Worm (Caenorhabditis elegans) whole organism, late embryonic: ENCODE results near the gene rpi-2.

Experiments used
- C38D4.7 ChIP-seq: fragments of 200-800 bp; sonication (Bioruptor generic); optimal IDR thresholded peaks from 2 replicates; lab custom pipeline; 2018; ENCODE audit warnings: mild to moderate bottlenecking, missing genetic modification characterization, moderate library complexity, missing compliant biosample characterization
- F13H6.1 ChIP-seq: sonication (generic microtip); optimal IDR thresholded peaks from 2 replicates; lab custom pipeline; 2016; ENCODE audit warnings: missing genetic modification characterization, missing compliant biosample characterization
- K02D7.2 ChIP-seq: sonication (generic microtip); optimal IDR thresholded peaks from 2 replicates; lab custom pipeline; 2017; ENCODE audit warnings: mild to moderate bottlenecking, missing genetic modification characterization, missing compliant biosample characterization
- T23F11.4 ChIP-seq: fragments of 200-800 bp; sonication (Bioruptor generic); optimal IDR thresholded peaks from 2 replicates; lab custom pipeline; 2018; ENCODE audit warnings: mild to moderate bottlenecking, missing genetic modification characterization, missing compliant biosample characterization
- Y22D7AL.16 ChIP-seq: sonication (generic microtip); optimal IDR thresholded peaks from 2 replicates; lab custom pipeline; 2016; ENCODE audit warnings: missing genetic modification characterization, missing compliant biosample characterization
- ahr-1 ChIP-seq: sonication (generic microtip); optimal IDR thresholded peaks from 2 replicates; lab custom pipeline; 2016; ENCODE audit warnings: missing genetic modification characterization, missing compliant biosample characterization
- ceh-18 ChIP-seq: sonication (generic microtip); optimal IDR thresholded peaks from 2 replicates; lab custom pipeline; 2016; ENCODE audit warnings: missing genetic modification characterization, missing compliant biosample characterization
- ceh-19 ChIP-seq: fragments of 200-800 bp; sonication (Bioruptor generic); optimal IDR thresholded peaks from 2 replicates; lab custom pipeline; 2018; ENCODE audit warnings: mild to moderate bottlenecking, missing genetic modification characterization, missing compliant biosample characterization
- ceh-2 ChIP-seq: sonication (generic microtip); optimal IDR thresholded peaks from 2 replicates; lab custom pipeline; 2016; ENCODE audit warnings: missing genotype, missing genetic modification characterization, missing compliant biosample characterization
- ceh-22 ChIP-seq: sonication (generic microtip); optimal IDR thresholded peaks from 2 replicates; lab custom pipeline; 2017; ENCODE audit warnings: missing biosample characterization, missing genetic modification characterization
- ceh-24 ChIP-seq: sonication (generic microtip); optimal IDR thresholded peaks from 2 replicates; lab custom pipeline; 2016; ENCODE audit warnings: mild to moderate bottlenecking, missing genetic modification characterization, missing compliant biosample characterization
- ceh-30 ChIP-seq: fragments of 150-350 bp; optimal IDR thresholded peaks from 2 replicates; lab custom pipeline; 2014; ENCODE audit warnings: missing biosample characterization, missing genetic modification characterization
- ceh-31 ChIP-seq: sonication (generic microtip); optimal IDR thresholded peaks from 2 replicates; lab custom pipeline; 2016; ENCODE audit warnings: missing genetic modification characterization, missing compliant biosample characterization
- ceh-34 ChIP-seq: sonication (generic microtip); optimal IDR thresholded peaks from 2 replicates; lab custom pipeline; 2016; ENCODE audit warnings: mild to moderate bottlenecking, missing genetic modification characterization, missing compliant biosample characterization
- ceh-45 ChIP-seq: fragments of 200-800 bp; sonication (Bioruptor generic); IDR thresholded peaks from 2 replicates; pipeline ENCODE4 v1.3.6; 2022; ENCODE audit warnings: missing genetic modification reagents, missing genetic modification characterization, missing compliant biosample characterization
- ceh-48 ChIP-seq: sonication (generic microtip); optimal IDR thresholded peaks from 2 replicates; lab custom pipeline; 2016; ENCODE audit warnings: missing genetic modification characterization, inconsistent platforms, missing compliant biosample characterization
- ceh-6 ChIP-seq: fragments of 200-800 bp; sonication (Bioruptor generic); optimal IDR thresholded peaks from 2 replicates; lab custom pipeline; 2018; ENCODE audit warnings: mild to moderate bottlenecking, missing genetic modification characterization, missing compliant biosample characterization
- ceh-9 ChIP-seq: sonication (generic microtip); optimal IDR thresholded peaks from 2 replicates; lab custom pipeline; 2016; ENCODE audit warnings: mild to moderate bottlenecking, missing genetic modification characterization, inconsistent platforms, missing compliant biosample characterization
- che-1 ChIP-seq: sonication (generic microtip); optimal IDR thresholded peaks from 2 replicates; lab custom pipeline; 2016; ENCODE audit warnings: mild to moderate bottlenecking, missing genetic modification characterization, missing compliant biosample characterization
- dve-1 ChIP-seq: sonication (generic microtip); optimal IDR thresholded peaks from 2 replicates; lab custom pipeline; 2017; ENCODE audit warnings: antibody characterized with exemption, mild to moderate bottlenecking, missing genetic modification characterization, missing compliant biosample characterization
- elt-2 ChIP-seq: sonication (generic microtip); optimal IDR thresholded peaks from 2 replicates; lab custom pipeline; 2016; ENCODE audit warnings: missing genetic modification reagents, missing genetic modification characterization, missing compliant biosample characterization
- fax-1 ChIP-seq: sonication (generic microtip); optimal IDR thresholded peaks from 2 replicates; lab custom pipeline; 2016; ENCODE audit warnings: missing genotype, missing genetic modification characterization, missing compliant biosample characterization
- fkh-10 ChIP-seq: fragments of 150-350 bp; optimal IDR thresholded peaks from 2 replicates; lab custom pipeline; 2014; ENCODE audit warnings: missing biosample characterization, missing genetic modification reagents, missing genetic modification characterization
- fkh-6 ChIP-seq: sonication (generic microtip); optimal IDR thresholded peaks from 2 replicates; lab custom pipeline; 2016; ENCODE audit warnings: missing genetic modification characterization, missing compliant biosample characterization
- gmeb-2 ChIP-seq: sonication (generic microtip); optimal IDR thresholded peaks from 2 replicates; lab custom pipeline; 2016; ENCODE audit warnings: missing genetic modification characterization, inconsistent platforms, missing compliant biosample characterization
- hlh-13 ChIP-seq: fragments of 200-800 bp; sonication (Bioruptor generic); optimal IDR thresholded peaks from 2 replicates; lab custom pipeline; 2018; ENCODE audit warnings: mild to moderate bottlenecking, missing genetic modification characterization, missing compliant biosample characterization
- hlh-15 ChIP-seq: sonication (generic microtip); optimal IDR thresholded peaks from 2 replicates; lab custom pipeline; 2016; ENCODE audit warnings: missing genetic modification characterization, missing compliant biosample characterization
- hlh-30 ChIP-seq: sonication (generic microtip); optimal IDR thresholded peaks from 2 replicates; lab custom pipeline; 2017; ENCODE audit warnings: antibody characterized with exemption, missing genetic modification characterization, missing compliant biosample characterization; ENCODE audit not compliant: insufficient read depth
- hlh-6 ChIP-seq: sonication (generic microtip); optimal IDR thresholded peaks from 2 replicates; lab custom pipeline; 2016; ENCODE audit warnings: missing genotype, missing genetic modification characterization, missing compliant biosample characterization
- hlh-8 ChIP-seq: sonication (generic microtip); optimal IDR thresholded peaks from 2 replicates; lab custom pipeline; 2016; ENCODE audit warnings: missing genotype, missing genetic modification characterization, missing compliant biosample characterization
- lim-6 ChIP-seq: sonication (generic microtip); optimal IDR thresholded peaks from 2 replicates; lab custom pipeline; 2016; ENCODE audit warnings: missing genetic modification characterization, missing compliant biosample characterization
- lin-11 ChIP-seq: fragments of 200-800 bp; sonication (Bioruptor generic); optimal IDR thresholded peaks from 2 replicates; lab custom pipeline; 2018; ENCODE audit warnings: mild to moderate bottlenecking, missing genetic modification characterization, missing compliant biosample characterization
- madf-2 ChIP-seq: sonication (generic microtip); optimal IDR thresholded peaks from 2 replicates; lab custom pipeline; 2017; ENCODE audit warnings: missing genetic modification characterization, missing compliant biosample characterization
- nfya-1 ChIP-seq: sonication (generic microtip); optimal IDR thresholded peaks from 2 replicates; lab custom pipeline; 2017; ENCODE audit warnings: missing genetic modification characterization, mild to moderate bottlenecking, missing compliant biosample characterization, antibody characterized with exemption, moderate library complexity
- nhr-232 ChIP-seq: sonication (generic microtip); optimal IDR thresholded peaks from 2 replicates; lab custom pipeline; 2016; ENCODE audit warnings: missing genetic modification characterization, missing compliant biosample characterization
- pag-3 ChIP-seq: sonication (generic microtip); optimal IDR thresholded peaks from 2 replicates; lab custom pipeline; 2016; ENCODE audit warnings: missing compliant biosample characterization, missing genetic modification characterization, borderline replicate concordance
- pat-9 ChIP-seq: fragments of 200-800 bp; sonication (Bioruptor generic); optimal IDR thresholded peaks from 2 replicates; lab custom pipeline; 2018; ENCODE audit warnings: mild to moderate bottlenecking, missing genetic modification characterization, moderate library complexity, missing compliant biosample characterization
- pax-1 ChIP-seq: fragments of 150-350 bp; optimal IDR thresholded peaks from 2 replicates; lab custom pipeline; 2014; ENCODE audit warnings: missing biosample characterization, missing genetic modification characterization
- pha-2 ChIP-seq: sonication (generic microtip); optimal IDR thresholded peaks from 2 replicates; lab custom pipeline; 2017; ENCODE audit warnings: mild to moderate bottlenecking, missing genetic modification characterization, missing compliant biosample characterization
- pros-1 ChIP-seq: fragments of 150-350 bp; optimal IDR thresholded peaks from 2 replicates; lab custom pipeline; 2014; ENCODE audit warnings: missing biosample characterization, missing genetic modification reagents, missing genetic modification characterization
- ref-2 ChIP-seq: sonication (generic microtip); optimal IDR thresholded peaks from 2 replicates; lab custom pipeline; 2016; ENCODE audit warnings: missing genetic modification characterization, missing compliant biosample characterization
- rnt-1 ChIP-seq: sonication (generic microtip); optimal IDR thresholded peaks from 2 replicates; lab custom pipeline; 2016; ENCODE audit warnings: missing genetic modification characterization, missing compliant biosample characterization
- sox-4 ChIP-seq: sonication (generic microtip); optimal IDR thresholded peaks from 2 replicates; lab custom pipeline; 2017; ENCODE audit warnings: mild to moderate bottlenecking, missing genetic modification characterization, inconsistent platforms, missing compliant biosample characterization
- syd-9 ChIP-seq: sonication (generic microtip); optimal IDR thresholded peaks from 2 replicates; lab custom pipeline; 2016; ENCODE audit warnings: mild to moderate bottlenecking, missing genetic modification characterization, moderate library complexity, missing compliant biosample characterization
- tbx-2 ChIP-seq: sonication (generic microtip); optimal IDR thresholded peaks from 2 replicates; lab custom pipeline; 2016; ENCODE audit warnings: missing genetic modification characterization, missing compliant biosample characterization
- tbx-7 ChIP-seq: sonication (generic microtip); optimal IDR thresholded peaks from 2 replicates; lab custom pipeline; 2016; ENCODE audit warnings: missing genotype, missing genetic modification characterization, missing compliant biosample characterization
- ttx-3 ChIP-seq: sonication (generic microtip); optimal IDR thresholded peaks from 2 replicates; lab custom pipeline; 2016; ENCODE audit warnings: missing genetic modification reagents, missing genetic modification characterization, missing compliant biosample characterization
- unc-55 ChIP-seq: sonication (generic microtip); optimal IDR thresholded peaks from 2 replicates; lab custom pipeline; 2017; ENCODE audit warnings: missing biosample characterization, missing genetic modification reagents, missing genetic modification characterization
- unc-86 ChIP-seq: sonication (generic microtip); optimal IDR thresholded peaks from 2 replicates; lab custom pipeline; 2016; ENCODE audit warnings: missing genetic modification characterization, missing compliant biosample characterization
- ztf-16 ChIP-seq: sonication (generic microtip); optimal IDR thresholded peaks from 2 replicates; lab custom pipeline; 2017; ENCODE audit warnings: missing genetic modification characterization, missing compliant biosample characterization

The rpi-2 gene

DNA sequence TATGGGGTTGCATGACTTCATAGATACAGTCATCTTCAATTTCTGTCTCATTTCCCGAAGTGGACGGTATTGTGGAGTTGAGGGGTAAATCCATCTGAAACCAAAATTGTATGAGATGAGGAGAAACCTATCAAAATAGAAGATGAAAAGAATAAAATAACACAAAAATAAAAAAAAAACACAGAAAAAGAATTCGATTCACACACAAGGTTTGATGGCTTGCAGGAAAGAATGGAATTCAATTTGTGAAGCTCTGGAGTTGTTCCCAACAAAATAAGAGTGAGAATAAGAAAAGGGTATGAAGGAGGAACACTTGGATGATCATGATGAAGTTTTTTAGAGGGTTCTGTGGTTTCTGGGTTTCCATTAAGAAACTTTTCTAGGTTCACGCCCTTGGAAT lies 29.0 kb upstream of the rpi-2 start, which contains the start of gene Y41D4B.24:
Gene Y41D4B.24, minus strand, starts transcription at position 101 of the 400 bp plus-strand sequence.
- TF ChIP-seq ref-2 (tag; lab: Kevin White, UChicago) = no peak
- no peak for TF ChIP-seq ceh-24 (tag; lab: Kevin White, UChicago)
- TF ChIP-seq ceh-19 (GFP tag; lab: Kevin White, UChicago) = no peak
- TF ChIP-seq tbx-2 (tag; lab: Kevin White, UChicago) = no peak

DNA sequence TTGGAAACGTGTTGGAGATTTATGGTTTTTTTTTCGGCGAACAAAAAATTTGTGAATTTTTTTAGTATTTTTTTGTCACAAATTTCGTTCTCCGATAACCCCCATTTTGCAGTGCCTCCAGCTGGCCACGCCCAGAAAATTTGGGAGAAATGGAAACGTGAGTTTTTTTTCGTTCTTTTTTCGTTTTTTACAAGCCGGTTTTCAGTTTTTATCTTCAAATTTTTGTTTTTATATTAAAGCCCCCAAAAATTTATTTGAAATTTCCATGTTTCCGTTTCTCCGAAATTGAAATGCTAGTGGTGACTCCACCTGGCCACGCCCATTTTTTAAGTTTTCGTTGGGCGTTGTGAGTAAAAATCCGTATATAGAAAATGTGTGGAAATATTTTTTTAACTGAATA lies 23.9 kb upstream of the rpi-2 start:
- peak; percentile 42 for TF ChIP-seq syd-9 (tag; lab: Kevin White, UChicago)
- TF ChIP-seq fkh-6 (tag; lab: Kevin White, UChicago) = peak; percentile 80
- TF ChIP-seq ahr-1 (tag; lab: Kevin White, UChicago) = peak; percentile 79
- no peak for TF ChIP-seq lin-11 (tag; lab: Kevin White, UChicago)
- peak; percentile 84 for TF ChIP-seq hlh-8 (tag; lab: Kevin White, UChicago)
- peak; percentile 85 for TF ChIP-seq fax-1 (tag; lab: Kevin White, UChicago)
- peak; percentile 2 for TF ChIP-seq ceh-18 (tag; lab: Kevin White, UChicago)
- TF ChIP-seq F13H6.1 (tag; lab: Kevin White, UChicago) = peak; percentile 78
- TF ChIP-seq hlh-15 (tag; lab: Kevin White, UChicago) = no peak
- TF ChIP-seq tbx-2 (tag; lab: Kevin White, UChicago) = peak; percentile 94
- no peak for TF ChIP-seq ceh-48 (tag; lab: Kevin White, UChicago)
- no peak for TF ChIP-seq ceh-30 (tag; lab: Kevin White, UChicago)
- TF ChIP-seq ceh-2 (tag; lab: Kevin White, UChicago) = peak; percentile 93
- peak; percentile 46 for TF ChIP-seq gmeb-2 (tag; lab: Kevin White, UChicago)
- no peak for TF ChIP-seq ceh-19 (GFP tag; lab: Kevin White, UChicago)
- TF ChIP-seq nhr-232 (tag; lab: Kevin White, UChicago) = no peak
- TF ChIP-seq C38D4.7 (GFP tag; lab: Kevin White, UChicago) = no peak
- TF ChIP-seq sox-4 (tag; lab: Kevin White, UChicago) = peak; percentile 11
- TF ChIP-seq pag-3 (tag; lab: Kevin White, UChicago) = no peak
- TF ChIP-seq ceh-9 (tag; lab: Kevin White, UChicago) = no peak
- peak; percentile 29 for TF ChIP-seq che-1
- TF ChIP-seq Y22D7AL.16 (tag; lab: Kevin White, UChicago) = no peak
- peak; percentile 71 for TF ChIP-seq hlh-6 (tag; lab: Kevin White, UChicago)
- TF ChIP-seq hlh-30 (tag; lab: Kevin White, UChicago) = no peak
- no peak for TF ChIP-seq T23F11.4
- TF ChIP-seq dve-1 (tag; lab: Kevin White, UChicago) = no peak
- TF ChIP-seq ceh-22 (tag; lab: Kevin White, UChicago) = no peak
- TF ChIP-seq K02D7.2 (tag; lab: Kevin White, UChicago) = peak; percentile 49
- peak; percentile 47 for TF ChIP-seq pha-2 (tag; lab: Kevin White, UChicago)
- TF ChIP-seq nfya-1 (tag; lab: Kevin White, UChicago) = no peak
- no peak for TF ChIP-seq ceh-6
- TF ChIP-seq madf-2 (tag; lab: Kevin White, UChicago) = no peak
- no peak for TF ChIP-seq pat-9 (tag; lab: Kevin White, UChicago)
- TF ChIP-seq pax-1 (tag; lab: Kevin White, UChicago) = no peak
- TF ChIP-seq elt-2 (tag; lab: Kevin White, UChicago) = peak; percentile 78
- peak; percentile 96 for TF ChIP-seq tbx-7 (tag; lab: Kevin White, UChicago)
- TF ChIP-seq pros-1 = no peak
- TF ChIP-seq fkh-10 (GFP tag; lab: Kevin White, UChicago) = no peak
- TF ChIP-seq ceh-24 (tag; lab: Kevin White, UChicago) = no peak
- TF ChIP-seq rnt-1 (tag; lab: Kevin White, UChicago) = peak; percentile 70
- TF ChIP-seq hlh-13 = no peak
- TF ChIP-seq lim-6 (tag; lab: Kevin White, UChicago) = peak; percentile 87
- peak; percentile 20 for TF ChIP-seq unc-86
- no peak for TF ChIP-seq ceh-45 (GFP tag; lab: Robert Waterston, UW)
- TF ChIP-seq unc-55 (GFP tag; lab: Kevin White, UChicago) = no peak
- TF ChIP-seq ztf-16 = peak; percentile 66
- TF ChIP-seq ceh-34 (tag; lab: Kevin White, UChicago) = peak; percentile 64
- peak; percentile 98 for TF ChIP-seq ceh-31 (tag; lab: Kevin White, UChicago)
- peak; percentile 48 for TF ChIP-seq ttx-3
